Worm (Caenorhabditis elegans): ENCODE data around the gene ugt-44.

ugt-44 gene

DNA sequence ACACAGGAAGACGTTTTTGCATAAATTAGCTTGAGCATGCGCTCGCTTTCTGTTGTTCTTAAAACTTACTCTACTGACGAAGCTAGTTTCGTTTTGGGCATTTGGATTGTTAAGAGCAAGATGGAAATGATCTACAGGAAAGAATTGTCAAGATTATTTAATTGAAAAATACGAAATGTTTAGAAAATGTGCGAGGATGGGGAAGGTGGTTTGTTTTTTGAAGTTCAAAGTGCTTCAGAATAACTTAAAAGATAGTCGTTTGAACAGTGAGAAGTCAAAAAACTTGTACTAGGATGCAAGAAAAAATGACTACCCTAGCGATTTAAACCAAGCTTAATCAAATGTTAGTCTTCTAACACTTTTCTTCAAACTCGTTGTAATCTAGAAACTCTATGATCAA is 12.4 kb upstream of the ugt-44 start, which contains the start of gene srb-17:
Gene srb-17, minus strand, starts transcription at position 101 of the 400 bp plus-strand sequence.
- no peak for TF ChIP-seq cnd-1 (tag; optimal IDR thresholded peaks at IDR 0.05)
- no peak for TF ChIP-seq tbx-8 (GFP tag; optimal IDR thresholded peaks at IDR 0.05)

DNA sequence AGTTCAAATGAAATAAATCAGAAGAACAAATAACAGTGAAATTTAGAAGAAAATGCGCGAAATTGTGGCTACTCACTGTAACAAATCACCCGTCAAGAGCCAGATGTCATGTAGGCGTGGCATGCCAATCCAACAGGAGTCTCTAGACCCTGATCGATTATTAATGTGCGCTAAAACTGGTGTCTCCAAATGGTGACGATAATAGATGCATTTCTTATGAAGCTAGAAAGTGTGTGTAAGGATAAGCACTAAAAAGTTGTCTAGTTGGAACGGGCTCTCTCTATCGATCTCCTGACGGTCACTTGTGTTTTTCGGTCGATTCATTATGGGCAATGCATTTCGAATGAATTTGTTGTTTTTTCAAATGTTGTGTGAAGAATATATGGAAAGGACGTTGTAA is 7.8 kb upstream of the ugt-44 start, which contains the start of gene mec-3:
Gene mec-3, minus strand, starts transcription at position 101 of the 400 bp plus-strand sequence.
- TF ChIP-seq unc-39 (tag; optimal IDR thresholded peaks at IDR 0.05) = no peak
- TF ChIP-seq tbx-8 (GFP tag; optimal IDR thresholded peaks at IDR 0.05) = no peak
- no peak for TF ChIP-seq unc-120 (tag; optimal IDR thresholded peaks at IDR 0.05; ENCODE audit: poor library complexity, severe bottlenecking)
- no peak for TF ChIP-seq ceh-83 (GFP tag; optimal IDR thresholded peaks at IDR 0.05)
- TF ChIP-seq unc-62 (GFP tag; optimal IDR thresholded peaks at IDR 0.05) = no peak
- no peak for TF ChIP-seq pha-4 (tag; optimal IDR thresholded peaks at IDR 0.05)
- no peak for TF ChIP-seq mls-2 (tag; optimal IDR thresholded peaks at IDR 0.05)
- TF ChIP-seq sem-2 (GFP tag; optimal IDR thresholded peaks at IDR 0.05) = no peak
- no peak for TF ChIP-seq nhr-28 (tag; optimal IDR thresholded peaks at IDR 0.05)

DNA sequence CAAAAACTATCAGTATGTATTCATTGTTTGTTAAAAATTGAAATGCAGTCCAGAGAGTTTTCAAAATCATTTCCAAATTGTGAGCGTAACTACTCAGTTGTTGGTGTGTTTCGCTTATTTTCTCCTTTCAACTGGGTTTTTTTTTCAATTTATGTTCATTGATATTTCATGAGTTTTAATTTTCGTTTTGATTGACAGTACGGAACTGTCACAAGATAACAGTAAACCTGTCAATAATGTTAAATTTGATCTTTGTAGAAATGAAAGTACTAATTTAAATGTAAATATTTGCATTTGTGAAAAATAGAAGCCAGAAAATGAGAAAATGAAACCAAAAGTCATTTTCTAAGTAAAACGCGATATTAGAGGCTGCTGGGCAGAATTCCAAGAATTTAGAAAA is 6.9 kb upstream of the ugt-44 start:
- no peak for TF ChIP-seq drap-1 (GFP tag; optimal IDR thresholded peaks at IDR 0.05)
- no peak for TF ChIP-seq ceh-43 (GFP tag; optimal IDR thresholded peaks at IDR 0.05)
- TF ChIP-seq elt-3 (tag; optimal IDR thresholded peaks at IDR 0.05) = no peak
- no peak for TF ChIP-seq nhr-237 (tag; optimal IDR thresholded peaks at IDR 0.05)
- TF ChIP-seq cnd-1 (tag; optimal IDR thresholded peaks at IDR 0.05) = no peak
- no peak for TF ChIP-seq mep-1 (tag; optimal IDR thresholded peaks at IDR 0.05)
- TF ChIP-seq elt-1 (tag; optimal IDR thresholded peaks at IDR 0.05; ENCODE audit: borderline replicate concordance, insufficient read depth) = no peak
- TF ChIP-seq nhr-28 (tag; optimal IDR thresholded peaks at IDR 0.05) = no peak
- TF ChIP-seq mls-2 (tag; optimal IDR thresholded peaks at IDR 0.05) = no peak
- TF ChIP-seq nhr-2 (tag; optimal IDR thresholded peaks at IDR 0.05) = no peak
- TF ChIP-seq pha-4 (tag; optimal IDR thresholded peaks at IDR 0.05) = no peak

DNA sequence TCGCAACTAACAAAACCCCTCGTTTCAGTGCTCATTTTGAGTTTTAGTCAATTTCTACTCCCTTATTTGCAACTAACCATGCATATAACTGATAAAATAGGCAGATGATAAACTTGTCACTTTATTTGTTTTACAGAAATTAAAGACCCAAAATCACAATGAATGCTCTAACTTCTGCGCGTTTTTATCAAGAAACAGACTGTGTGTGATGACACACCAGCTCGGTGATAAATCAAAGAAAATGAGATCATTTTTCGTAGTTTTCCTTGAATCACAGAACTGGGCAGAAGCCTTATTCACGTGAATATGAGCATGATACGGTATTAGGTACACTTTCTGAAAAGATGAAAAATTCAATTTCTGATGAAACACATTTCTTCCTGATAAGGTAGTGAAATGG is 6.4 kb upstream of the ugt-44 start:
- TF ChIP-seq ceh-83 (GFP tag; optimal IDR thresholded peaks at IDR 0.05) (no peak), nhr-237 (tag; optimal IDR thresholded peaks at IDR 0.05) (no peak), mls-2 (tag; optimal IDR thresholded peaks at IDR 0.05) (no peak), ham-2 (GFP tag; optimal IDR thresholded peaks at IDR 0.05) (no peak), flh-1 (GFP tag; optimal IDR thresholded peaks at IDR 0.05) (no peak), elt-1 (tag; optimal IDR thresholded peaks at IDR 0.05; ENCODE audit: borderline replicate concordance, insufficient read depth) (no peak), drap-1 (GFP tag; optimal IDR thresholded peaks at IDR 0.05) (no peak), lsy-2 (tag; optimal IDR thresholded peaks at IDR 0.05) (no peak), lin-32 (GFP tag; optimal IDR thresholded peaks at IDR 0.05) (no peak), lin-13 (tag; optimal IDR thresholded peaks at IDR 0.05) (no peak), nhr-12 (tag; optimal IDR thresholded peaks at IDR 0.05) (no peak), nhr-28 (tag; optimal IDR thresholded peaks at IDR 0.05) (no peak), mep-1 (tag; optimal IDR thresholded peaks at IDR 0.05) (no peak), blmp-1 (tag; optimal IDR thresholded peaks at IDR 0.05) (no peak), sem-2 (GFP tag; optimal IDR thresholded peaks at IDR 0.05) (no peak), hlh-1 (tag; optimal IDR thresholded peaks at IDR 0.05) (no peak), bed-3 (GFP tag; optimal IDR thresholded peaks at IDR 0.05) (no peak)

DNA sequence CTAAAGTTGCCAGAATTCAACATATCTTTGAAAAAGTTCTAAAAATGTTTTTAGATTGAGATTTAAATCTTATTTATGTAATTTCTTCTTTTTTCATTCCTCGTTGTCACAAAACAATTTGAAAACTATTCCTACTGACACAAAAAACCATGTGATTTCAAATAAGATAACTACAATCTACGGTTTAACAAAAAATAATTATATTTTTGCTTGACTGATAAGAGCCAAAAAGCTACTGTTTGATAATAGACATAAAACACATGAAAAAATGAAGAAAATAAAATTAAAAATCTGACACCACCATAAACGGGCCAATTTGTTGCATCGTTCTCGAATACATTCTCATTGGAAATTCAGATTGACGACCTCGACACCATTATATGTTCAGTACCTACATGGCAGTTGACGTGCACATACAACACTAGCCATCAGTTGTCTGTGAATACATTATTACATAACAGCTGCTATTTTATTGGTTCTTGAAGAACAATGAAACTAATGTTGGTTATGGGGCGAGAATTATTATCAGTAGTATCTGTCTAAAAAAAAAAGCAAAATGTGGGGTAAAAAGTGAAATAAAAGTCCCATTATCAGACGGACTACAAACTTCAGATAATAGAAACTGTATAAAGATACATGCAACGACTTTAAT is 5.4 kb upstream of the ugt-44 start, which contains the start of gene ugt-43:
Gene ugt-43, plus strand, starts transcription at position 602 of the 652 bp plus-strand sequence.
- TF ChIP-seq bed-3 (GFP tag; optimal IDR thresholded peaks at IDR 0.05) = no peak

DNA sequence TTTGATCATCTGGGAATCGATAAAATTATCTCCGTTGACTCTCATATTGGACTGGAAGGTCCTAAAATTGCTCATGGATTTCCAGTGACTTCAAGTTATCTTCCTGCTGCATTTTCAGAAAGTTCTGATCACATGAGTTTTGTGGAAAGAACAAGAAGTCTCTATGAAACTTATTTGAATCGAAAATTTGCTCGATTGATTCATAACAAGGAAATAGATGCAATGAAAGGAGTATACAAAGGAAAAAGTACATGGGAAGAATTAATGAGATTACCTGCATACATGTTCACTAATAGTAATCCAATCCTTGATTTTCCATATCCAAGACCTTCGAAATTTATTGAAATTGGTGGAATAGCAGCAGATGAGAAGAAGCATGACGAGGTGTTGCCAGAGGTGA is 3.8 kb upstream of the ugt-44 start:
- no peak for TF ChIP-seq unc-62 (GFP tag; optimal IDR thresholded peaks at IDR 0.05)
- no peak for TF ChIP-seq lsy-2 (tag; optimal IDR thresholded peaks at IDR 0.05)
- no peak for TF ChIP-seq ceh-43 (GFP tag; optimal IDR thresholded peaks at IDR 0.05)
- TF ChIP-seq sptf-1 (tag; optimal IDR thresholded peaks at IDR 0.05) = no peak
- no peak for TF ChIP-seq nhr-2 (tag; optimal IDR thresholded peaks at IDR 0.05)
- no peak for TF ChIP-seq drap-1 (GFP tag; optimal IDR thresholded peaks at IDR 0.05)
- TF ChIP-seq nhr-237 (tag; optimal IDR thresholded peaks at IDR 0.05) = no peak
- no peak for TF ChIP-seq ztf-11 (tag; optimal IDR thresholded peaks at IDR 0.05)
- no peak for TF ChIP-seq lin-13 (tag; optimal IDR thresholded peaks at IDR 0.05)
